Worm (Caenorhabditis elegans) whole organism, midembryonic: ENCODE results near the gene ifet-1.

Source experiments
- flt-1 ChIP-seq: fragments of 200-800 bp; sonication (Bioruptor generic); IDR thresholded peaks from 2 replicates; pipeline ENCODE4 v1.3.6; 2022; ENCODE audit warnings: missing genetic modification characterization, missing compliant biosample characterization
- med-1 ChIP-seq: sonication (generic microtip); optimal IDR thresholded peaks from 2 replicates; lab custom pipeline; 2017; ENCODE audit warnings: missing genetic modification characterization, mild to moderate bottlenecking, missing compliant biosample characterization, antibody characterized with exemption, missing genetic modification reagents; ENCODE audit not compliant: insufficient read depth
- tab-1 ChIP-seq: fragments of 200-800 bp; sonication (Bioruptor generic); IDR thresholded peaks from 2 replicates; pipeline ENCODE4 v1.3.6; 2022; ENCODE audit warnings: missing genetic modification characterization, missing compliant biosample characterization

ce11 chrIII:4428797-4429196 is 46.2 kb downstream of the ifet-1 start:
- TF ChIP-seq tab-1 (GFP tag; lab: Robert Waterston, UW) (peak; percentile 76), flt-1 (GFP tag; lab: Robert Waterston, UW) (no peak; the same call in 1 of the 2 replicates), med-1 (GFP tag; lab: Kevin White, UChicago) (no peak)
